Worm (Caenorhabditis elegans) whole organism, midembryonic: ENCODE measurements around the gene H41C03.2.
A peak's percentile ranks its signal among the peaks of the same experiment; 100 is the strongest.
"Not testable (repeated sequence)": the region's sequence is repeated elsewhere in the genome, so short reads cannot be mapped to it uniquely, and the experiment has no call there.

ENCODE experiments used
- T22C8.4 ChIP-seq: fragments of 200-800 bp; sonication (Bioruptor generic); IDR thresholded peaks from 2 replicates; pipeline ENCODE4 v1.3.6; 2022; ENCODE audit warnings: missing genetic modification characterization, missing compliant biosample characterization
- cog-1 ChIP-seq: sonication (generic microtip); optimal IDR thresholded peaks from 2 replicates; lab custom pipeline; 2016; ENCODE audit warnings: missing genetic modification characterization, missing compliant biosample characterization
- flt-1 ChIP-seq: fragments of 200-800 bp; sonication (Bioruptor generic); IDR thresholded peaks from 2 replicates; pipeline ENCODE4 v1.3.6; 2022; ENCODE audit warnings: missing genetic modification characterization, missing compliant biosample characterization
- klf-2 ChIP-seq: fragments of 200-800 bp; sonication (Bioruptor generic); conservative IDR thresholded peaks from 2 replicates; pipeline ENCODE4 v1.3.6; 2022; ENCODE audit warnings: missing genetic modification reagents, missing genetic modification characterization, missing compliant biosample characterization
- med-1 ChIP-seq: sonication (generic microtip); optimal IDR thresholded peaks from 2 replicates; lab custom pipeline; 2017; ENCODE audit warnings: missing genetic modification characterization, mild to moderate bottlenecking, missing compliant biosample characterization, antibody characterized with exemption, missing genetic modification reagents; ENCODE audit not compliant: insufficient read depth
- ref-1 ChIP-seq: fragments of 200-800 bp; sonication (Bioruptor generic); conservative IDR thresholded peaks from 2 replicates; pipeline ENCODE4 v1.3.6; 2022; ENCODE audit warnings: missing genetic modification reagents, missing genetic modification characterization, missing compliant biosample characterization
- tab-1 ChIP-seq: fragments of 200-800 bp; sonication (Bioruptor generic); IDR thresholded peaks from 2 replicates; pipeline ENCODE4 v1.3.6; 2022; ENCODE audit warnings: missing genetic modification characterization, missing compliant biosample characterization
- ztf-23 ChIP-seq: fragments of 200-800 bp; sonication (Bioruptor generic); IDR thresholded peaks from 2 replicates; pipeline ENCODE4 v1.3.6; 2022; ENCODE audit warnings: missing genetic modification reagents, missing genetic modification characterization, missing compliant biosample characterization
- ztf-29 ChIP-seq: fragments of 200-800 bp; sonication (Bioruptor generic); IDR thresholded peaks from 2 replicates; pipeline ENCODE4 v1.3.6; 2022; ENCODE audit warnings: missing genetic modification reagents, missing genetic modification characterization, missing compliant biosample characterization

Gene H41C03.2

DNA sequence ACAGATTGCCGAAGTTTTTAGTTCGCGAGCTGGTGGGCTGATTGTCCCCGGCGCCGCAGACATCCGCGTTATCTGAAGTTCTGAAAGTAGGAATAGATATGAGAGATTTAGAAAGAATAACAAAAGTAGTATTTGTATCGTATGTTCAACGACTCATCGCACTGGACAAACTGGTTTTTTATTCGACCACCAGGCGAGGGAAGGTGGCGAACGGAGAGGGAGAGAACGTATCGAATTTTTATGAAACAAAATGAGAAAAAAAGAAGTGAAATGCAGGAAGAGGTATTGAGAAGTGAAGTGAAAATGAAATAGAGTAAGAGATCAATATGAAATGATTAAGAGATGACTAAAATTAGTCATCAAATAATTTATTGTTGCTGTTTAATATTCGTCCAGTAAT is 24.5 kb downstream of the H41C03.2 start, which contains the start of gene tbc-2:
Gene tbc-2 (minus strand): TSS at position 80 of the 400 bp plus-strand sequence.
- TF ChIP-seq tab-1 (GFP tag; lab: Robert Waterston, UW) (no peak), ztf-29 (GFP tag; lab: Robert Waterston, UW) (no peak)

- TF ChIP-seq cog-1 (tag; lab: Kevin White, UChicago) (no peak), ztf-29 (GFP tag; lab: Robert Waterston, UW) (no peak), tab-1 (GFP tag; lab: Robert Waterston, UW) (no peak), ztf-23 (GFP tag; lab: Robert Waterston, UW) (no peak), ref-1 (no peak), klf-2 (no peak), med-1 (GFP tag; lab: Kevin White, UChicago) (no peak), T22C8.4 (GFP tag; lab: Robert Waterston, UW) (no peak), flt-1 (GFP tag; lab: Robert Waterston, UW) (no peak)
Measured at ce11 chrII:5820282-5820762, 31.6 kb downstream of the H41C03.2 start, which contains the start of gene ehs-1. Gene ehs-1, plus strand, starts transcription at chrII:5820712.

DNA sequence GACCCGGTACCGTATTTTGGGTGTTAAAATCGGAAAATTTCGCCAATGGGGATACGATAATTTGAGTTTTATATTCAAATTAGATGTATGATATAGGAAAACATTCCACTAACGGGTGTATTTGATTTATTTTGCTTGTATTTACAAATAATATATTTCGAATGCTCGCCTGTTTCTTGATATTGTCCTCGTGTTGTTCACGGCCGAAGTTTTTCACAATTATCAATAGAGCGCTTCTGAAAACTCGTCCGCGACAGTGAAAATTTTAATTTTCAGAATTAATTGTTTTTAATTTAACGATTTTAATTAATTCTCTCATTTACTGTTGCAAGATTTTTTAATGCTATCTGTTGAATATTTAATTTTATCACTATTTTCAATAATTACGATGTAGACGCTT is 32.3 kb downstream of the H41C03.2 start:
- TF ChIP-seq T22C8.4 (GFP tag; lab: Robert Waterston, UW) (no peak), ref-1 (no peak), ztf-23 (GFP tag; lab: Robert Waterston, UW) (0 out of 2 replicates have a peak, but pooled peaks have one; percentile 48), flt-1 (GFP tag; lab: Robert Waterston, UW) (peak; percentile 52; the same call in 1 of the 2 replicates), cog-1 (tag; lab: Kevin White, UChicago) (no peak)

- TF ChIP-seq T22C8.4 (GFP tag; lab: Robert Waterston, UW) (no peak), ref-1 (no peak), cog-1 (tag; lab: Kevin White, UChicago) (no peak), tab-1 (GFP tag; lab: Robert Waterston, UW) (no peak), flt-1 (GFP tag; lab: Robert Waterston, UW) (no peak), ztf-29 (GFP tag; lab: Robert Waterston, UW) (no peak), ztf-23 (GFP tag; lab: Robert Waterston, UW) (no peak), med-1 (GFP tag; lab: Kevin White, UChicago) (no peak)
Measured at ce11 chrII:5818298-5818697, 33.6 kb downstream of the H41C03.2 start, which contains the start of gene ZK1248.4. Gene ZK1248.4, plus strand, starts transcription at chrII:5818598.

- TF ChIP-seq klf-2 (no peak), ztf-23 (GFP tag; lab: Robert Waterston, UW) (no peak), tab-1 (GFP tag; lab: Robert Waterston, UW) (no peak), flt-1 (GFP tag; lab: Robert Waterston, UW) (no peak), med-1 (GFP tag; lab: Kevin White, UChicago) (no peak), T22C8.4 (GFP tag; lab: Robert Waterston, UW) (no peak), ztf-29 (GFP tag; lab: Robert Waterston, UW) (no peak), ref-1 (no peak), cog-1 (tag; lab: Kevin White, UChicago) (no peak)
Measured at ce11 chrII:5816346-5816745, 35.6 kb downstream of the H41C03.2 start, which contains the start of gene ZK1248.20. Gene ZK1248.20, plus strand, starts transcription at chrII:5816646.

DNA sequence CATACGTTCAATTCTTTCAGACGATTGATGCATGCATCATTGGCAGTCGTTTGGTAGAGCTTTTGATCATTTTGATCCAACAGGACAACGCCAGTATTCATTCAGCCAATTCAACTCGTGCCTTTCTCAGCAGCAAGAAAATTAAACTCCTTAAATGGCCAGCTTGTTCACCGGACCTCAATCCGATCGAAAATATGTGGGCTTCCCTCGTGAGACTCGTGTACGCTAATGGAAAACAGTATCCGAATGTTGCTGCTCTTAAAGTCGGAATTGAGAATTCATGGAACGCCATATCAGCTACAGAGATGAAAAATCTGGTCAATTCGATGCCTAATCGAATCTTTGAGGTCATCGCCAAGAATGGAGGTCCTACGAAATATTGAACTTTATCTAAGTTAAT is 36.5 kb downstream of the H41C03.2 start, which contains the start of gene wago-5:
Gene wago-5 (minus strand): TSS at position 101 of the 400 bp plus-strand sequence.
- not testable (repeated sequence) for TF ChIP-seq flt-1 (GFP tag; lab: Robert Waterston, UW); ztf-29 (GFP tag; lab: Robert Waterston, UW); ref-1

DNA sequence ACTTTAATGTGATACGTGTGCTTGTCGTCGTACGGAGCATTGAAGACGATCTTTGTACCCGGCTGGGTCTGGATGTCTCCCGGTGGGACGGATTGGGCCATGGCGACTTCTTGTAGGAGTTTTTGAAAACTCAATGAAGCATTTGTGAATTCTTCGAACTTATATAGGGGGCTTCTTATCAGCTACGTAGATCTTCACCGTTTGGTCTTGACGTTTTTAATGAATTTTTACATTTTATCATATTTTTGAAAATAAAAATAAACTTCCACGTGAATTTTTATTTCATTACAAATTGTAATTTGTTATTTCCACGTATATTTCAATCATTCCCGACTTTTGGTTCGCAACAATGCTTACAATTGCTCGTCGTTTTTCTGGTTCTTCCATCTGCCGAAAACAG is 41.7 kb downstream of the H41C03.2 start, which contains the start of the genes msp-64 and ZK1248.5:
Gene msp-64 (minus strand): TSS at position 101 of the 400 bp plus-strand sequence.
Gene ZK1248.5 (plus strand): TSS at position 285 of the 400 bp plus-strand sequence.
- no peak for TF ChIP-seq ref-1
- TF ChIP-seq cog-1 (tag; lab: Kevin White, UChicago), result no peak
- no peak for TF ChIP-seq med-1 (GFP tag; lab: Kevin White, UChicago)
- no peak for TF ChIP-seq tab-1 (GFP tag; lab: Robert Waterston, UW)
- TF ChIP-seq ztf-23 (GFP tag; lab: Robert Waterston, UW), result no peak
- no peak for TF ChIP-seq T22C8.4 (GFP tag; lab: Robert Waterston, UW)
- no peak for TF ChIP-seq ztf-29 (GFP tag; lab: Robert Waterston, UW)
- no peak for TF ChIP-seq klf-2
- no peak for TF ChIP-seq flt-1 (GFP tag; lab: Robert Waterston, UW)

- no peak for TF ChIP-seq ztf-23 (GFP tag; lab: Robert Waterston, UW)
- TF ChIP-seq ref-1, result no peak
- TF ChIP-seq T22C8.4 (GFP tag; lab: Robert Waterston, UW), result no peak
- TF ChIP-seq klf-2, result no peak
- TF ChIP-seq flt-1 (GFP tag; lab: Robert Waterston, UW), result no peak
- TF ChIP-seq tab-1 (GFP tag; lab: Robert Waterston, UW), result no peak
- TF ChIP-seq med-1 (GFP tag; lab: Kevin White, UChicago), result no peak
- no peak for TF ChIP-seq ztf-29 (GFP tag; lab: Robert Waterston, UW)
Measured at ce11 chrII:5806563-5806962, 45.3 kb downstream of the H41C03.2 start.

- TF ChIP-seq ztf-29 (GFP tag; lab: Robert Waterston, UW) (no peak), klf-2 (no peak), T22C8.4 (GFP tag; lab: Robert Waterston, UW) (no peak), ztf-23 (GFP tag; lab: Robert Waterston, UW) (no peak), tab-1 (GFP tag; lab: Robert Waterston, UW) (no peak), ref-1 (no peak), med-1 (GFP tag; lab: Kevin White, UChicago) (no peak)
Measured at ce11 chrII:5805303-5805702, 46.6 kb downstream of the H41C03.2 start, which contains the start of gene K05F1.10. Gene K05F1.10, minus strand, starts transcription at chrII:5805473.

DNA sequence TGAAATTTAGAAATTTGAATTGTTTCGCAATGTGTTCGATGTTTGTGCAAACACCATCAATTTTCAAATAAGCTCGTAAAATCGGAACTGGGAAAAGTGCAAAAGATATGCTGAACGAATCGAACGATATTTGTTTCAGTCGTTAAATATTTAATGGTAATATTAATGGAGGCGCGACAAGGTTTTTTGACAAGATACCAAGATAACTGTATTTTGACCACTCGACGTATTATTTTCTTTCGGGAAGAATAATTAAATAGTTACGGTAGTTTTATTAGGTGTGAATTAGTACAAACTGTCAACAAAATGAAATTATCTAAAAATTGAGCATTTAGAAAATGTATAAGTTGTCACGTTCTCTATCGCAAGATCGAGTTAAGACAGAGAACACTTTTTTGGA is 47.6 kb downstream of the H41C03.2 start:
- TF ChIP-seq ztf-23 (GFP tag; lab: Robert Waterston, UW) (no peak), cog-1 (tag; lab: Kevin White, UChicago) (no peak), klf-2 (no peak), flt-1 (GFP tag; lab: Robert Waterston, UW) (no peak), tab-1 (GFP tag; lab: Robert Waterston, UW) (no peak), ztf-29 (GFP tag; lab: Robert Waterston, UW) (no peak), T22C8.4 (GFP tag; lab: Robert Waterston, UW) (no peak), med-1 (GFP tag; lab: Kevin White, UChicago) (no peak), ref-1 (no peak)
